Worm (Caenorhabditis elegans): ENCODE measurements around the gene Y43F8B.10.

DNA sequence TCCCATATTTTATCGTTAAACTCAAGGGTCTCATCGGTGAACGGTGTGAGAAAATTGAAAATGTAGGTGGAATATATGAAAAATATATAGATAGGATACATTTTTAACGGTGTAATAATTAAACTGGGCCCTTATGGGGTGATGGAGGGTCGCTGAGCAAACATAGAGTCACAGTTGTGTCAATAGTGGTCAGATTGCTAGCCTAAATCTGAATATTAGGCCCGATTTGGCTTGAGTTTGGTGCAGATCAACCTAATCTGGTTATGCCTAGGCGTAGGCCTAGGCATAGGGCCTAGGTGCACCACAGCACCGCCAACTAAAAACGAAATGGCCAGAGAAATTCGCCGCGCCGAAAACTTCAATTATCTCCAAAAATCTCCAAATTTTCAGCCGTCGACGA lies 39.3 kb downstream of the Y43F8B.10 start, which contains the start of gene phy-4:
- TF ChIP-seq med-1 (GFP tag; optimal IDR thresholded peaks at IDR 0.05; ENCODE audit: insufficient read depth) (no peak), T22C8.4 (GFP tag; IDR thresholded peaks at IDR 0.05) (no peak), ztf-29 (GFP tag; IDR thresholded peaks at IDR 0.05) (no peak)

Data from whole organism, midembryonic.